Worm (Caenorhabditis elegans): Measurements from ENCODE around the gene F40E12.1.

DNA sequence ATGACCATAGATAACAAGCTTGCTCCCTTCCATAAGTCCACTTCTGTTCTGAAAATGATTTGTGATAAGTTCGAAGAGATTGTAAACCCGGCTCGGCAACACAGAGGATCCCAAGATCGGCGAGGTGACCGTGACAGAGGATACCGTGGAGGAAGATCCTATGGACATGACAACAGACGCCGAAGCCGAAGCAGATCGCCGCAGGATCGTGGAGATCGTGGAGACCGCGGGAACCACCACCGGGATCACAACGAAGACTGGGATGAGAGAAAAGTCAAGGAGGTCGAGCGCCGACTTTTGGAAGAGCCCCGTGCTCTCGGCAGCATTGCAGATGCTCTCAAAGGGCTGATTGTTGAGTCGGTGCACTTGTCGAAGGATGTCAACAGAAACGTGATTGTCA, 13.0 kb upstream of the F40E12.1 start:
- TF ChIP-seq C04F5.9 (tag; optimal IDR thresholded peaks at IDR 0.05) (no peak), nhr-76 (tag; optimal IDR thresholded peaks at IDR 0.05) (no peak), jun-1 (tag; optimal IDR thresholded peaks at IDR 0.05) (no peak), skn-1 (tag; optimal IDR thresholded peaks at IDR 0.05) (no peak), ama-1 (optimal IDR thresholded peaks at IDR 0.05) (no peak), snpc-4 (tag; optimal IDR thresholded peaks at IDR 0.05) (no peak), ztf-11 (tag; optimal IDR thresholded peaks at IDR 0.05) (no peak), F16B12.6 (tag; optimal IDR thresholded peaks at IDR 0.05) (no peak), sox-4 (tag; optimal IDR thresholded peaks at IDR 0.05) (no peak), nhr-47 (tag; optimal IDR thresholded peaks at IDR 0.05) (no peak), lin-39 (tag; optimal IDR thresholded peaks at IDR 0.05) (no peak), zag-1 (tag; optimal IDR thresholded peaks at IDR 0.05) (no peak)

Data from whole organism, L1 larva.